Worm (Caenorhabditis elegans) whole organism, L1 larva: ENCODE measurements around the gene ttr-1.

Source experiments
- C16A3.4 ChIP-seq: fragments of 150-350 bp; optimal IDR thresholded peaks from 2 replicates; lab custom pipeline; 2014; ENCODE audit warnings: missing biosample characterization, missing genetic modification characterization
- C34B4.2 ChIP-seq: sonication (generic microtip); optimal IDR thresholded peaks from 2 replicates; lab custom pipeline; 2017; ENCODE audit warnings: mild to moderate bottlenecking, missing genetic modification characterization, missing compliant biosample characterization
- F16B12.6 ChIP-seq: fragments of 150-350 bp; optimal IDR thresholded peaks from 2 replicates; lab custom pipeline; 2014; ENCODE audit warnings: missing biosample characterization, missing genetic modification characterization
- aha-1 ChIP-seq: fragments of 150-350 bp; optimal IDR thresholded peaks from 2 replicates; lab custom pipeline; 2014; ENCODE audit warnings: missing biosample characterization, missing genetic modification characterization
- alr-1 ChIP-seq: fragments of 200-800 bp; sonication (Bioruptor generic); optimal IDR thresholded peaks from 2 replicates; lab custom pipeline; 2018; ENCODE audit warnings: borderline replicate concordance, mild to moderate bottlenecking, missing genetic modification characterization, missing compliant biosample characterization
- aly-2 ChIP-seq: fragments of 150-350 bp; optimal IDR thresholded peaks from 2 replicates; lab custom pipeline; 2014; ENCODE audit warnings: missing biosample characterization, missing genetic modification characterization
- blmp-1 ChIP-seq: fragments of 150-350 bp; optimal IDR thresholded peaks from 2 replicates; lab custom pipeline; 2014; ENCODE audit warnings: missing biosample characterization, missing genetic modification characterization
- ceh-8 ChIP-seq: fragments of 200-800 bp; sonication (Bioruptor generic); optimal IDR thresholded peaks from 2 replicates; lab custom pipeline; 2018; ENCODE audit warnings: mild to moderate bottlenecking, missing genetic modification characterization, moderate library complexity, missing compliant biosample characterization
- ceh-88 ChIP-seq: fragments of 200-800 bp; sonication (Bioruptor generic); IDR thresholded peaks from 2 replicates; pipeline ENCODE4 v1.3.6; 2022; ENCODE audit warnings: missing genetic modification characterization, missing compliant biosample characterization
- ceh-90 ChIP-seq: sonication (generic microtip); optimal IDR thresholded peaks from 2 replicates; lab custom pipeline; 2016; ENCODE audit warnings: missing genetic modification characterization, missing compliant biosample characterization
- ces-1 ChIP-seq: fragments of 150-350 bp; optimal IDR thresholded peaks from 2 replicates; lab custom pipeline; 2014; ENCODE audit warnings: missing biosample characterization, missing genetic modification reagents, missing genetic modification characterization
- egl-13 ChIP-seq: sonication (generic microtip); optimal IDR thresholded peaks from 2 replicates; lab custom pipeline; 2016; ENCODE audit warnings: missing genotype, missing genetic modification reagents, missing genetic modification characterization, missing compliant biosample characterization
- elt-2 ChIP-seq: sonication (generic microtip); optimal IDR thresholded peaks from 2 replicates; lab custom pipeline; 2016; ENCODE audit warnings: missing genetic modification characterization, mild to moderate bottlenecking, inconsistent platforms, missing compliant biosample characterization, missing genetic modification reagents
- ets-5 ChIP-seq: fragments of 200-800 bp; sonication (Bioruptor generic); IDR thresholded peaks from 2 replicates; pipeline ENCODE4 v1.3.6; 2022; ENCODE audit warnings: missing genetic modification characterization, missing compliant biosample characterization
- fkh-8 ChIP-seq: sonication (generic microtip); optimal IDR thresholded peaks from 2 replicates; lab custom pipeline; 2016; ENCODE audit warnings: mild to moderate bottlenecking, missing genetic modification characterization, missing compliant biosample characterization
- fos-1 ChIP-seq: fragments of 150-350 bp; optimal IDR thresholded peaks from 2 replicates; lab custom pipeline; 2014; ENCODE audit warnings: missing biosample characterization, missing genetic modification characterization
- grh-1 ChIP-seq: fragments of 200-800 bp; sonication (Bioruptor generic); IDR thresholded peaks from 2 replicates; pipeline ENCODE4 v1.3.6; 2022; ENCODE audit warnings: missing genetic modification reagents, missing genetic modification characterization, missing compliant biosample characterization
- hpl-2 ChIP-seq: fragments of 150-350 bp; optimal IDR thresholded peaks from 2 replicates; lab custom pipeline; 2014; ENCODE audit warnings: missing biosample characterization, missing genetic modification reagents, missing genetic modification characterization
- irx-1 ChIP-seq: sonication (generic microtip); optimal IDR thresholded peaks from 2 replicates; lab custom pipeline; 2016; ENCODE audit warnings: missing genetic modification characterization, missing compliant biosample characterization
- jun-1 ChIP-seq: fragments of 150-350 bp; optimal IDR thresholded peaks from 2 replicates; lab custom pipeline; 2014; ENCODE audit warnings: missing biosample characterization, missing genetic modification reagents, missing genetic modification characterization
- lin-14 ChIP-seq: fragments of 200-800 bp; sonication (Bioruptor generic); optimal IDR thresholded peaks from 2 replicates; lab custom pipeline; 2018; ENCODE audit warnings: mild to moderate bottlenecking, missing genetic modification characterization, moderate library complexity, missing compliant biosample characterization
- lin-15B ChIP-seq: fragments of 150-350 bp; sonication (generic microtip); optimal IDR thresholded peaks from 3 replicates; lab custom pipeline; 2014; ENCODE audit warnings: missing biosample characterization, missing genetic modification characterization
- lin-35 ChIP-seq, 2 experiments: fragments of 150-350 bp; optimal IDR thresholded peaks; 2 replicates each; lab custom pipeline; 2014; ENCODE audit warnings: missing biosample characterization in 2 of 2, missing genetic modification characterization in 2 of 2, missing genetic modification reagents in 2 of 2
- lin-39 ChIP-seq: fragments of 150-350 bp; optimal IDR thresholded peaks from 2 replicates; lab custom pipeline; 2014; ENCODE audit warnings: missing biosample characterization, missing genetic modification reagents, missing genetic modification characterization
- lir-3 ChIP-seq: sonication (generic microtip); optimal IDR thresholded peaks from 2 replicates; lab custom pipeline; 2016; ENCODE audit warnings: mild to moderate bottlenecking, missing genetic modification characterization, moderate library complexity, missing compliant biosample characterization; ENCODE audit not compliant: poor library complexity
- lsy-2 ChIP-seq, 2 experiments: fragments of 150-350 bp; optimal IDR thresholded peaks; 2 replicates each; lab custom pipeline; 2014; ENCODE audit warnings: missing biosample characterization in 2 of 2, missing genetic modification characterization in 2 of 2
- mab-9 ChIP-seq: fragments of 200-800 bp; sonication (Bioruptor generic); IDR thresholded peaks from 2 replicates; pipeline ENCODE4 v1.3.6; 2022; ENCODE audit warnings: missing genetic modification reagents, missing genetic modification characterization, missing compliant biosample characterization
- mef-2 ChIP-seq: fragments of 150-350 bp; optimal IDR thresholded peaks from 2 replicates; lab custom pipeline; 2014; ENCODE audit warnings: missing biosample characterization, missing genetic modification characterization
- mep-1 ChIP-seq: fragments of 150-350 bp; optimal IDR thresholded peaks from 2 replicates; lab custom pipeline; 2014; ENCODE audit warnings: missing biosample characterization, missing genetic modification characterization
- nhr-20 ChIP-seq: sonication (generic microtip); optimal IDR thresholded peaks from 2 replicates; lab custom pipeline; 2016; ENCODE audit warnings: mild to moderate bottlenecking, missing genetic modification characterization, missing compliant biosample characterization
- nhr-28 ChIP-seq: fragments of 150-350 bp; optimal IDR thresholded peaks from 2 replicates; lab custom pipeline; 2014; ENCODE audit warnings: missing biosample characterization, missing genetic modification characterization
- nhr-47 ChIP-seq: sonication (generic microtip); optimal IDR thresholded peaks from 2 replicates; lab custom pipeline; 2016; ENCODE audit warnings: mild to moderate bottlenecking, missing genetic modification characterization, moderate library complexity, missing compliant biosample characterization
- nhr-71 ChIP-seq: sonication (generic microtip); optimal IDR thresholded peaks from 2 replicates; lab custom pipeline; 2016; ENCODE audit warnings: mild to moderate bottlenecking, missing genetic modification characterization, moderate library complexity, missing compliant biosample characterization
- nhr-76 ChIP-seq: sonication (generic microtip); optimal IDR thresholded peaks from 2 replicates; lab custom pipeline; 2017; ENCODE audit warnings: missing biosample characterization, missing genetic modification characterization
- nhr-85 ChIP-seq: sonication (generic microtip); peaks from one replicate; lab custom pipeline; 2016; ENCODE audit warnings: missing genetic modification characterization, inconsistent platforms, missing compliant biosample characterization
- nhr-90 ChIP-seq: sonication (generic microtip); optimal IDR thresholded peaks from 2 replicates; lab custom pipeline; 2016; ENCODE audit warnings: mild to moderate bottlenecking, missing genetic modification characterization, missing compliant biosample characterization; ENCODE audit not compliant: poor library complexity
- pag-3 ChIP-seq: sonication (generic microtip); optimal IDR thresholded peaks from 2 replicates; lab custom pipeline; 2017; ENCODE audit warnings: missing genetic modification characterization, mild to moderate bottlenecking, missing compliant biosample characterization, antibody characterized with exemption, borderline replicate concordance; ENCODE audit not compliant: insufficient read depth
- pqm-1 ChIP-seq: sonication (generic microtip); optimal IDR thresholded peaks from 3 replicates; lab custom pipeline; 2017; ENCODE audit warnings: missing biosample characterization, missing genetic modification characterization
- rnt-1 ChIP-seq: sonication (generic microtip); optimal IDR thresholded peaks from 2 replicates; lab custom pipeline; 2016; ENCODE audit warnings: mild to moderate bottlenecking, missing genetic modification characterization, moderate library complexity, missing compliant biosample characterization
- snu-23 ChIP-seq: sonication (generic microtip); optimal IDR thresholded peaks from 2 replicates; lab custom pipeline; 2016; ENCODE audit warnings: missing genetic modification characterization, missing compliant biosample characterization
- sup-37 ChIP-seq: fragments of 200-800 bp; sonication (Bioruptor generic); optimal IDR thresholded peaks from 2 replicates; lab custom pipeline; 2018; ENCODE audit warnings: mild to moderate bottlenecking, missing genetic modification characterization, missing compliant biosample characterization
- swsn-7 ChIP-seq: sonication (generic microtip); optimal IDR thresholded peaks from 2 replicates; lab custom pipeline; 2016; ENCODE audit warnings: missing genetic modification characterization, missing compliant biosample characterization
- tlp-1 ChIP-seq: fragments of 150-350 bp; optimal IDR thresholded peaks from 2 replicates; lab custom pipeline; 2014; ENCODE audit warnings: missing biosample characterization, missing genetic modification characterization
- unc-62 ChIP-seq: fragments of 150-350 bp; optimal IDR thresholded peaks from 2 replicates; lab custom pipeline; 2014; ENCODE audit warnings: missing biosample characterization, missing genetic modification reagents, missing genetic modification characterization
- unc-98 ChIP-seq: fragments of 200-800 bp; sonication (Bioruptor generic); IDR thresholded peaks from 2 replicates; pipeline ENCODE4 v1.3.6; 2022; ENCODE audit warnings: missing genetic modification characterization, missing compliant biosample characterization
- vab-15 ChIP-seq: sonication (generic microtip); optimal IDR thresholded peaks from 2 replicates; lab custom pipeline; 2017; ENCODE audit warnings: missing genotype, mild to moderate bottlenecking, missing genetic modification characterization, missing compliant biosample characterization
- xbp-1 ChIP-seq: sonication (generic microtip); optimal IDR thresholded peaks from 2 replicates; lab custom pipeline; 2016; ENCODE audit warnings: missing genetic modification characterization, missing compliant biosample characterization
- ztf-4 ChIP-seq: fragments of 150-350 bp; optimal IDR thresholded peaks from 2 replicates; lab custom pipeline; 2014; ENCODE audit warnings: missing biosample characterization, missing genetic modification characterization

The ttr-1 gene

DNA sequence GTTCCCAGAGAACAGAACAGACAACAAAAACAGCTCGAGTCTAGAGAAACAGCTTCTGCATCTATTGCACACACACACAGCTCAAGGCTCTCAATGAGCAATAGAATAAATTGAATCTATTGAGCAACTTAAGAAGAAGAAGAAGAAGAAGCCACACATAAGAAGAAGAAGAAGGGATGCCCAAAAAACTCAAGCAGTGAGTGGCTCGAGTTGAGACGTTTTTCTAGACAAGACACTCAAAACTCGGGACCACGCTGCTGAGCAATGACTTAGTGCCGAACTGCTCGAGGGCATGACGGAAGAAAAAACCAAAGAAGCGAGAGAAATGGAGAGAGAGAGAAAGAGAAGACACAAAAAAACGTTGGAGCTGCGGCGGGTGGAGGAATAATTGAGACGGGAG lies 23.6 kb upstream of the ttr-1 start (continued):
- no peak for TF ChIP-seq mef-2
- TF ChIP-seq sup-37 (GFP tag; lab: Kevin White, UChicago) = no peak
- peak; percentile 16 for TF ChIP-seq nhr-71
- TF ChIP-seq lin-14 (GFP tag; lab: Kevin White, UChicago) = peak; percentile 89
- no peak for TF ChIP-seq F16B12.6 (tag; lab: Kevin White, UChicago)
- no peak for TF ChIP-seq pqm-1 (tag; lab: Kevin White, UChicago)
- TF ChIP-seq rnt-1 = peak; percentile 34
- no peak for TF ChIP-seq nhr-85 (tag; lab: Kevin White, UChicago)
- TF ChIP-seq swsn-7 (tag; lab: Kevin White, UChicago) = peak; percentile 20
- TF ChIP-seq mab-9 (GFP tag; lab: Robert Waterston, UW) = no peak
- no peak for TF ChIP-seq lir-3 (tag; lab: Kevin White, UChicago)
- no peak for TF ChIP-seq nhr-90 (tag; lab: Kevin White, UChicago)
- TF ChIP-seq unc-98 (GFP tag; lab: Robert Waterston, UW) = no peak
- no peak for TF ChIP-seq ceh-88
- no peak for TF ChIP-seq hpl-2 (GFP tag; lab: Kevin White, UChicago)
- TF ChIP-seq xbp-1 = no peak
- no peak for TF ChIP-seq fkh-8 (tag; lab: Kevin White, UChicago)
- TF ChIP-seq grh-1 = no peak
- peak; percentile 74 for TF ChIP-seq ces-1
- no peak for TF ChIP-seq vab-15 (tag; lab: Kevin White, UChicago)
- no peak for TF ChIP-seq nhr-76
- TF ChIP-seq ceh-90 (tag; lab: Kevin White, UChicago) = no peak

DNA sequence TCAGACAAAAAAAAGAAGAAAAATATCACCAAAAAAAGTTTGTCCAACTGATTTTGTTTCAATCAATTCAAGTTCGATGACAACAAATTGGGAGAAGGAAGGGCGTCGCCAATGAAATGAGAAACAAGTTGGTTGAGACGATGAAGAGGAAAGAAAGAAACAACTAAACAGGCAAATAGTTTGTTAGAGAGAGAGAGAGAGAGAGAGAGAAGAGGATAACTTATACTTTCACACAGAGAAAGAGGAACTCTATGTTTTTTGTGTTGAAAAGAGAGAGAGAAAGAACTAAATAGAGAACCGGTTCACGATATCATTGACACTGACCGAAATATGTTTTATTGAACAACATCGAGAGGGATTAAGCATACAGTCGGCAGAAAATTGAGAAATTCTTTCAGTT lies 21.3 kb upstream of the ttr-1 start:
- TF ChIP-seq lsy-2 (tag; optimal IDR thresholded peaks at IDR 0.05; lab: Kevin White, UChicago) (peak in 1 of 2 experiments; percentile 32), nhr-20 (peak; percentile 27), elt-2 (tag; lab: Kevin White, UChicago) (no peak), blmp-1 (peak; percentile 41), nhr-71 (peak; percentile 23), irx-1 (tag; lab: Kevin White, UChicago) (no peak), nhr-85 (tag; lab: Kevin White, UChicago) (peak; percentile 50), snu-23 (GFP tag; lab: Kevin White, UChicago) (peak; percentile 30), grh-1 (peak; percentile 72), lin-14 (GFP tag; lab: Kevin White, UChicago) (peak; percentile 58), C16A3.4 (no peak)

DNA sequence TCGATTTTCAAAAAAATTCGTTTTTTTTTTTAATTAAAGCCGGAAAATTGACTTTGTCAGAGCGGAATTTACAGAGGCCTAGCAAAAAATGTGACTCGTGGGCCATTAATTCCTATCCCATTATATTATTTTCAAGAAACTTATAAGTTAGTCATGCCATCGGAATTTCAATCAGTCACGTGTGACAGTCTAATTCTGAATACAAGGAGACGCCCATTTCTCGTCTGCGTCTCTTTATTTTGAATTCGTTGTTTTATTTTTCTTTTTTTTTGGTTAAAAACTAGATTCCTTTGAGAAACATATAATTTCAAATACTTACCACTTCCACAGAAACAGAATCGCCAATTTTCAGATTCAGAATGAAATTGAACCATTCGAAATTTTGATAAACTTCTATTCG lies 20.1 kb upstream of the ttr-1 start:
- no peak for TF ChIP-seq aha-1 (tag; lab: Kevin White, UChicago)
- peak in 1 of 2 experiments; percentile 69 for TF ChIP-seq lin-35 (GFP tag; optimal IDR thresholded peaks at IDR 0.05; lab: Kevin White, UChicago)
- no peak for TF ChIP-seq aly-2 (tag; lab: Kevin White, UChicago)
- no peak for TF ChIP-seq nhr-28 (tag; lab: Kevin White, UChicago)
- no peak for TF ChIP-seq ztf-4 (tag; lab: Kevin White, UChicago)
- TF ChIP-seq lin-39 (tag; lab: Kevin White, UChicago) = no peak
- no peak for TF ChIP-seq irx-1 (tag; lab: Kevin White, UChicago)
- TF ChIP-seq C34B4.2 (tag; lab: Kevin White, UChicago) = no peak
- no peak for TF ChIP-seq ets-5 (GFP tag; lab: Robert Waterston, UW)
- no peak for TF ChIP-seq jun-1
- TF ChIP-seq ceh-90 (tag; lab: Kevin White, UChicago) = no peak
- TF ChIP-seq lin-14 (GFP tag; lab: Kevin White, UChicago) = peak; percentile 60
- no peak for TF ChIP-seq alr-1 (tag; lab: Kevin White, UChicago)
- no peak for TF ChIP-seq lin-15B (tag; lab: Kevin White, UChicago)
- TF ChIP-seq nhr-90 (tag; lab: Kevin White, UChicago) = peak; percentile 25
- TF ChIP-seq egl-13 (tag; lab: Kevin White, UChicago) = no peak
- peak; percentile 52 for TF ChIP-seq nhr-20
- TF ChIP-seq hpl-2 (GFP tag; lab: Kevin White, UChicago) = no peak
- no peak for TF ChIP-seq lsy-2 (tag; optimal IDR thresholded peaks at IDR 0.05; lab: Kevin White, UChicago)
- TF ChIP-seq vab-15 (tag; lab: Kevin White, UChicago) = no peak
- TF ChIP-seq pqm-1 (tag; lab: Kevin White, UChicago) = no peak
- TF ChIP-seq fos-1 = no peak
- TF ChIP-seq xbp-1 = no peak
- TF ChIP-seq nhr-47 (tag; lab: Kevin White, UChicago) = no peak
- peak; percentile 49 for TF ChIP-seq nhr-71
- no peak for TF ChIP-seq pag-3 (tag; lab: Kevin White, UChicago)
- no peak for TF ChIP-seq ceh-8
- no peak for TF ChIP-seq tlp-1
- TF ChIP-seq ces-1 = no peak
- TF ChIP-seq lir-3 (tag; lab: Kevin White, UChicago) = no peak
- no peak for TF ChIP-seq unc-62
- TF ChIP-seq mep-1 (tag; lab: Kevin White, UChicago) = peak; percentile 27
- TF ChIP-seq elt-2 (tag; lab: Kevin White, UChicago) = no peak
